Fruit fly (Drosophila melanogaster): ENCODE data around the gene CG43288.

Gene CG43288

DNA sequence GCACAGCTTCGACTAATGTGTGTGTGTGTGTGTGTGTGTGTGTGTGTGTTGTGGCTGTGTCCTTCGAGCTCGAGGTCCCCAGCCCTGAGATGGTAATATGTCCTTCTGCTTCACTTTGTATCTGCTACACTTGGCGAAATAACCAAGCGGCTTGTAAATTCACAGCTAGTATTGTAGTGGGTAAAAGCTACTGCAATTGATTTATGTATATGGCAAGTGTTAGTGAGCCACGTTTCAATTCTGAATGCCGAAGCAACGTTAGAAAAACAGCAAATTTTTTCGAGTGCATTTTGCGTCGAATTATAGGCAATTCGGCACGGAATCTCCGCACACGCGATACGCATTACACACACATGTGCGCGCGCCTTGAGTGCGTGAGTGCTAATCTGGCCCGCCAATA is 49.8 kb downstream of the CG43288 start (continued):
- 0 out of 2 replicates have a peak, but pooled peaks have one; percentile 41 for TF ChIP-seq Atf6 (GFP tag; IDR thresholded peaks at IDR 0.05)
- no peak for TF ChIP-seq CG2889 (GFP tag; IDR thresholded peaks at IDR 0.05)
- TF ChIP-seq CG7987 (GFP tag; optimal IDR thresholded peaks at IDR 0.05): no peak
- TF ChIP-seq CG5245 (GFP tag; optimal IDR thresholded peaks at IDR 0.05): peak; percentile 12
- TF ChIP-seq CG8281 (tag; optimal IDR thresholded peaks at IDR 0.05): no peak
- TF ChIP-seq CG12104 (GFP tag; optimal IDR thresholded peaks at IDR 0.05): no peak
- TF ChIP-seq gro (GFP tag; optimal IDR thresholded peaks at IDR 0.05): no peak
- peak; percentile 69 for TF ChIP-seq slbo (GFP tag; IDR thresholded peaks at IDR 0.05)
- peak; percentile 66 for TF ChIP-seq CG11504 (tag; optimal IDR thresholded peaks at IDR 0.05)
- peak; percentile 39 for TF ChIP-seq CG8924 (tag; optimal IDR thresholded peaks at IDR 0.05)
- TF ChIP-seq CG11093 (GFP tag; IDR thresholded peaks at IDR 0.05): no peak
- peak; percentile 32 for TF ChIP-seq CG13296 (GFP tag; optimal IDR thresholded peaks at IDR 0.05)
- no peak for TF ChIP-seq Sry-β (GFP tag; optimal IDR thresholded peaks at IDR 0.05)
- TF ChIP-seq Dad (GFP tag; optimal IDR thresholded peaks at IDR 0.05): no peak
- TF ChIP-seq CG14050 (GFP tag; IDR thresholded peaks at IDR 0.05): no peak
- TF ChIP-seq br (optimal IDR thresholded peaks at IDR 0.05): no peak
- no peak for TF ChIP-seq CG3407 (GFP tag; optimal IDR thresholded peaks at IDR 0.05)
- peak; percentile 47 for TF ChIP-seq PHDP (tag; optimal IDR thresholded peaks at IDR 0.05)
- peak; percentile 64 for TF ChIP-seq Fer3 (tag; optimal IDR thresholded peaks at IDR 0.05)
- TF ChIP-seq yki (optimal IDR thresholded peaks at IDR 0.05): no peak
- TF ChIP-seq B-H1 (GFP tag; IDR thresholded peaks at IDR 0.05): no peak
- no peak for TF ChIP-seq CG7357 (GFP tag; IDR thresholded peaks at IDR 0.05)
- no peak for TF ChIP-seq Mes4 (GFP tag; optimal IDR thresholded peaks at IDR 0.05)
- peak; percentile 32 for TF ChIP-seq Hand (GFP tag; optimal IDR thresholded peaks at IDR 0.05)
- TF ChIP-seq sob (GFP tag; IDR thresholded peaks at IDR 0.05): 0 out of 2 replicates have a peak, but pooled peaks have one; percentile 49
- no peak for TF ChIP-seq Ets97D (GFP tag; optimal IDR thresholded peaks at IDR 0.05)
- peak; percentile 22; the same call in 1 of the 3 replicates for TF ChIP-seq Optix (GFP tag; IDR thresholded peaks at IDR 0.05)
- TF ChIP-seq Hr78 (GFP tag; optimal IDR thresholded peaks at IDR 0.05): no peak
- TF ChIP-seq CTCF (GFP tag; optimal IDR thresholded peaks at IDR 0.05): no peak
- TF ChIP-seq crp (GFP tag; optimal IDR thresholded peaks at IDR 0.05): no peak
- no peak for TF ChIP-seq CG17612 (GFP tag; IDR thresholded peaks at IDR 0.05)
- TF ChIP-seq schlank (tag; optimal IDR thresholded peaks at IDR 0.05): peak; percentile 39
- no peak for TF ChIP-seq CG15479 (GFP tag; optimal IDR thresholded peaks at IDR 0.05)
- TF ChIP-seq Poxn (GFP tag; IDR thresholded peaks at IDR 0.05): no peak
- peak; percentile 70 for TF ChIP-seq CG2678 (tag; optimal IDR thresholded peaks at IDR 0.05)
- no peak for TF ChIP-seq CG18764 (GFP tag; optimal IDR thresholded peaks at IDR 0.05)
- no peak for TF ChIP-seq Ravus (GFP tag; IDR thresholded peaks at IDR 0.05)
- peak; percentile 47; the same call in 1 of the 2 replicates for TF ChIP-seq Ptx1 (GFP tag; IDR thresholded peaks at IDR 0.05)
- TF ChIP-seq ken (GFP tag; IDR thresholded peaks at IDR 0.05): no peak
- no peak for TF ChIP-seq Hr39 (optimal IDR thresholded peaks at IDR 0.05)
- no peak for TF ChIP-seq dati (GFP tag; IDR thresholded peaks at IDR 0.05)
- TF ChIP-seq shn (GFP tag; optimal IDR thresholded peaks at IDR 0.05): no peak
- 0 out of 2 replicates have a peak, but pooled peaks have one; percentile 41 for TF ChIP-seq klu (GFP tag; IDR thresholded peaks at IDR 0.05)
- no peak for TF ChIP-seq BEAF-32 (GFP tag; optimal IDR thresholded peaks at IDR 0.05)
- TF ChIP-seq CG3847 (GFP tag; IDR thresholded peaks at IDR 0.05): peak; percentile 46
- TF ChIP-seq oc (tag; optimal IDR thresholded peaks at IDR 0.05): no peak
- TF ChIP-seq wek (GFP tag; optimal IDR thresholded peaks at IDR 0.05): peak; percentile 22
- TF ChIP-seq CG2116 (GFP tag; optimal IDR thresholded peaks at IDR 0.05): no peak
- no peak for TF ChIP-seq amos (GFP tag; IDR thresholded peaks at IDR 0.05; ENCODE audit: partially characterized antibody)
- no peak for TF ChIP-seq CG1602 (GFP tag; optimal IDR thresholded peaks at IDR 0.05)
- no peak for TF ChIP-seq ase (GFP tag; IDR thresholded peaks at IDR 0.05)
- peak; percentile 21 for TF ChIP-seq CG12659 (GFP tag; optimal IDR thresholded peaks at IDR 0.05)
- TF ChIP-seq CoRest (tag; optimal IDR thresholded peaks at IDR 0.05): peak; percentile 55
